Worm (Caenorhabditis elegans) whole organism, midembryonic: ENCODE measurements around the gene H12I13.1.

Experiments used
- T22C8.4 ChIP-seq: fragments of 200-800 bp; sonication (Bioruptor generic); IDR thresholded peaks from 2 replicates; pipeline ENCODE4 v1.3.6; 2022; ENCODE audit warnings: missing genetic modification characterization, missing compliant biosample characterization
- flt-1 ChIP-seq: fragments of 200-800 bp; sonication (Bioruptor generic); IDR thresholded peaks from 2 replicates; pipeline ENCODE4 v1.3.6; 2022; ENCODE audit warnings: missing genetic modification characterization, missing compliant biosample characterization
- klf-2 ChIP-seq: fragments of 200-800 bp; sonication (Bioruptor generic); conservative IDR thresholded peaks from 2 replicates; pipeline ENCODE4 v1.3.6; 2022; ENCODE audit warnings: missing genetic modification reagents, missing genetic modification characterization, missing compliant biosample characterization
- tab-1 ChIP-seq: fragments of 200-800 bp; sonication (Bioruptor generic); IDR thresholded peaks from 2 replicates; pipeline ENCODE4 v1.3.6; 2022; ENCODE audit warnings: missing genetic modification characterization, missing compliant biosample characterization
- ztf-23 ChIP-seq: fragments of 200-800 bp; sonication (Bioruptor generic); IDR thresholded peaks from 2 replicates; pipeline ENCODE4 v1.3.6; 2022; ENCODE audit warnings: missing genetic modification reagents, missing genetic modification characterization, missing compliant biosample characterization
- ztf-29 ChIP-seq: fragments of 200-800 bp; sonication (Bioruptor generic); IDR thresholded peaks from 2 replicates; pipeline ENCODE4 v1.3.6; 2022; ENCODE audit warnings: missing genetic modification reagents, missing genetic modification characterization, missing compliant biosample characterization

DNA sequence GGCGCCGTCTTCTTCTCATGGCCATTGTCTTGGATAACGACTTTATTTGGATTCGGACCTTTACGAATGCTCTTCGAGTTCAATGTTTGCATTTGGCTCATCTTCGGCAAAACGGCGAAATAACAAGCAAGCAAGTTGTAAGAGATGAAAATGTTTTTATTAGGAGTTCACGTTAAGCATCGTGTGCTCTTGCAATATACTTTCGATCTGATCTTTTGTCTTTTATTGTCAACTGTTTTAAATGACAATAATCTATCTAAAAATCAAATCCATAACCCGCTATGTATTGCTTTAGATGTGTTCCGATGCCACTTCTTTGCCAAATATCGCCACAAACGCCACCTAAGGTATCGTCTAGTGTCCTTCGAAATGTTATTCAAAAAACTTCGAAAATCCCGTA lies 50.6 kb downstream of the H12I13.1 start, which contains the start of gene ZK84.5:
- TF ChIP-seq T22C8.4 (GFP tag; lab: Robert Waterston, UW): no peak
- no peak for TF ChIP-seq flt-1 (GFP tag; lab: Robert Waterston, UW)
- TF ChIP-seq ztf-29 (GFP tag; lab: Robert Waterston, UW): no peak
- no peak for TF ChIP-seq ztf-23 (GFP tag; lab: Robert Waterston, UW)
- no peak for TF ChIP-seq klf-2 (GFP tag; lab: Robert Waterston, UW)
- TF ChIP-seq tab-1 (GFP tag; lab: Robert Waterston, UW): no peak
